Worm (Caenorhabditis elegans) whole organism, L4 larva: ENCODE data around the gene pmk-3.
A peak's percentile ranks its signal among the peaks of the same experiment; 100 is the strongest.

Experiments
- D1046.2 ChIP-seq: fragments of 200-800 bp; sonication (Bioruptor generic); IDR thresholded peaks from 2 replicates; pipeline ENCODE4 v1.3.6; 2022; ENCODE audit warnings: missing genetic modification characterization, missing compliant biosample characterization
- F44E2.7 ChIP-seq: fragments of 200-800 bp; sonication (Bioruptor generic); IDR thresholded peaks from 2 replicates; pipeline ENCODE4 v2.1.2; 2022; ENCODE audit warnings: missing genetic modification characterization, missing compliant biosample characterization
- ama-1 ChIP-seq: fragments of 150-350 bp; optimal IDR thresholded peaks from 2 replicates; lab custom pipeline; 2014; ENCODE audit warnings: inconsistent platforms, mixed read lengths
- ceh-82 ChIP-seq: sonication (generic microtip); optimal IDR thresholded peaks from 2 replicates; lab custom pipeline; 2017; ENCODE audit warnings: missing biosample characterization, missing genetic modification characterization
- fkh-10 ChIP-seq: fragments of 150-350 bp; optimal IDR thresholded peaks from 2 replicates; lab custom pipeline; 2014; ENCODE audit warnings: missing biosample characterization, missing genetic modification reagents, missing genetic modification characterization
- lsy-2 ChIP-seq, 2 experiments: fragments of 150-350 bp in 1 of 2; sonication (generic microtip) in 1 of 2; optimal IDR thresholded peaks; 2 replicates each; lab custom pipeline; 2014 to 2017; ENCODE audit warnings: missing biosample characterization in 2 of 2, missing genetic modification characterization in 2 of 2
- mxl-2 ChIP-seq: fragments of 200-800 bp; sonication (Bioruptor generic); conservative IDR thresholded peaks from 2 replicates; pipeline ENCODE4 v1.3.6; 2022; ENCODE audit warnings: missing genetic modification reagents, missing genetic modification characterization, missing compliant biosample characterization
- nhr-10 ChIP-seq: fragments of 150-350 bp; optimal IDR thresholded peaks from 2 replicates; lab custom pipeline; 2014; ENCODE audit warnings: missing biosample characterization, missing genetic modification characterization
- nhr-111 ChIP-seq: fragments of 200-800 bp; sonication (Bioruptor generic); optimal IDR thresholded peaks from 2 replicates; lab custom pipeline; 2018; ENCODE audit warnings: mild to moderate bottlenecking, missing genetic modification characterization, missing compliant biosample characterization
- nhr-76 ChIP-seq: fragments of 150-350 bp; optimal IDR thresholded peaks from 2 replicates; lab custom pipeline; 2014; ENCODE audit warnings: missing biosample characterization, missing genetic modification characterization
- pha-4 ChIP-seq, 2 experiments: fragments of 150-350 bp in 1 of 2; fragments of 200-800 bp in 1 of 2; sonication (Bioruptor generic) in 1 of 2; IDR thresholded peaks in 1 of 2; optimal IDR thresholded peaks in 1 of 2; 2 replicates each; pipeline versions ENCODE4 v1.3.6 to Lab custom; 2014 to 2022; ENCODE audit warnings: missing genetic modification characterization in 2 of 2, missing genetic modification reagents in 2 of 2, missing biosample characterization in 1 of 2, missing compliant biosample characterization in 1 of 2
- snpc-4 ChIP-seq: fragments of 150-350 bp; optimal IDR thresholded peaks from 2 replicates; lab custom pipeline; 2014; ENCODE audit warnings: missing biosample characterization, missing genetic modification characterization
- unc-62 ChIP-seq, 3 experiments: fragments of 150-350 bp in 1 of 3; sonication (generic microtip); optimal IDR thresholded peaks in 2 of 3; peaks in 1 of 3; 1 replicate in 1 of 3; 2 replicates in 2 of 3; lab custom pipeline; 2014 to 2017; ENCODE audit warnings: missing biosample characterization in 3 of 3, missing genetic modification characterization in 3 of 3, missing genetic modification reagents in 3 of 3, missing genotype in 1 of 3

DNA sequence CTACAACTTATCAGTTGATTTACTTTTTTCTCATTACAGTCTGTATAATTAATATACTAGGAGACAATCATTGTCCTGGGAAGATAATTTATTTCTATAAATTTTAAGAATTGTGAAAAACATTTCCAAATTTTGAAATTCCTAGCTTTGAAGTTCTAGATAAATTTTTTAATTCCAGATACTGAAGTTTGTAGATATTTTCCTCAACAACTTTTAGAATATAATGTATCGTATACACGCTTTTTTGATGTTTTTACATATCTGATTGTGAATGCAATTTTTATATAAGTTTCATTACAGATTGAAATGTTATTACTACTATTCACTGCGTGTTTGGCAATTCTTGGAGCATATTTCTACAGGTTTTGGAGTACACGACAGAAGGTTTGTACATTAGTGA, 13.1 kb downstream of the pmk-3 start, which contains the start of gene faah-2:
- TF ChIP-seq lsy-2 (tag; optimal IDR thresholded peaks at IDR 0.05; lab: Kevin White, UChicago) = no peak
- no peak for TF ChIP-seq ceh-82 (tag; lab: Kevin White, UChicago)
- no peak for TF ChIP-seq nhr-10
- no peak for TF ChIP-seq nhr-76
- peak in 1 of 2 experiments; percentile 50 for TF ChIP-seq unc-62 (GFP tag; optimal IDR thresholded peaks at IDR 0.05 in 1 of 2; lab: Kevin White, UChicago)
- TF ChIP-seq unc-62 (tag; optimal IDR thresholded peaks at IDR 0.05; lab: Kevin White, UChicago) = no peak
- no peak for TF ChIP-seq mxl-2 (GFP tag; lab: Robert Waterston, UW)
- no peak for TF ChIP-seq snpc-4
- no peak for TF ChIP-seq D1046.2
- TF ChIP-seq ama-1 (lab: Kevin White, UChicago) = no peak
- TF ChIP-seq nhr-111 (GFP tag; lab: Kevin White, UChicago) = no peak
- TF ChIP-seq fkh-10 (GFP tag; lab: Kevin White, UChicago) = no peak
- no peak for TF ChIP-seq pha-4 (GFP tag; IDR thresholded peaks at IDR 0.05; lab: Robert Waterston, UW)
- TF ChIP-seq pha-4 (tag; optimal IDR thresholded peaks at IDR 0.05; lab: Kevin White, UChicago) = no peak
- TF ChIP-seq F44E2.7 (GFP tag; lab: Robert Waterston, UW) = no peak
